Worm (Caenorhabditis elegans) whole organism, late embryonic: Measurements from ENCODE around the gene gei-6.

Experiments
- dmd-4 ChIP-seq: sonication (generic microtip); optimal IDR thresholded peaks from 2 replicates; lab custom pipeline; 2016; ENCODE audit warnings: borderline replicate concordance, missing genetic modification characterization, missing compliant biosample characterization
- fkh-10 ChIP-seq: fragments of 150-350 bp; optimal IDR thresholded peaks from 2 replicates; lab custom pipeline; 2014; ENCODE audit warnings: missing biosample characterization, missing genetic modification reagents, missing genetic modification characterization
- npax-4 ChIP-seq: sonication (generic microtip); optimal IDR thresholded peaks from 2 replicates; lab custom pipeline; 2016; ENCODE audit warnings: missing genetic modification characterization, missing compliant biosample characterization
- unc-55 ChIP-seq: sonication (generic microtip); optimal IDR thresholded peaks from 2 replicates; lab custom pipeline; 2017; ENCODE audit warnings: missing biosample characterization, missing genetic modification reagents, missing genetic modification characterization

- no peak for TF ChIP-seq npax-4 (tag; lab: Kevin White, UChicago)
- peak; percentile 82 for TF ChIP-seq unc-55
- TF ChIP-seq fkh-10 = no peak
- TF ChIP-seq dmd-4 (tag; lab: Kevin White, UChicago) = no peak
Observed at ce11 chrV:7223941-7224340, 6.7 kb downstream of the gei-6 start, which contains the start of gene C13F10.1.
